Worm (Caenorhabditis elegans) whole organism, midembryonic: ENCODE measurements around the gene got-1.2.

Source experiments
- klf-2 ChIP-seq: fragments of 200-800 bp; sonication (Bioruptor generic); conservative IDR thresholded peaks from 2 replicates; pipeline ENCODE4 v1.3.6; 2022; ENCODE audit warnings: missing genetic modification reagents, missing genetic modification characterization, missing compliant biosample characterization
- med-1 ChIP-seq: sonication (generic microtip); optimal IDR thresholded peaks from 2 replicates; lab custom pipeline; 2017; ENCODE audit warnings: missing genetic modification characterization, mild to moderate bottlenecking, missing compliant biosample characterization, antibody characterized with exemption, missing genetic modification reagents; ENCODE audit not compliant: insufficient read depth
- ref-1 ChIP-seq: fragments of 200-800 bp; sonication (Bioruptor generic); conservative IDR thresholded peaks from 2 replicates; pipeline ENCODE4 v1.3.6; 2022; ENCODE audit warnings: missing genetic modification reagents, missing genetic modification characterization, missing compliant biosample characterization
- tab-1 ChIP-seq: fragments of 200-800 bp; sonication (Bioruptor generic); IDR thresholded peaks from 2 replicates; pipeline ENCODE4 v1.3.6; 2022; ENCODE audit warnings: missing genetic modification characterization, missing compliant biosample characterization
- ztf-23 ChIP-seq: fragments of 200-800 bp; sonication (Bioruptor generic); IDR thresholded peaks from 2 replicates; pipeline ENCODE4 v1.3.6; 2022; ENCODE audit warnings: missing genetic modification reagents, missing genetic modification characterization, missing compliant biosample characterization

DNA sequence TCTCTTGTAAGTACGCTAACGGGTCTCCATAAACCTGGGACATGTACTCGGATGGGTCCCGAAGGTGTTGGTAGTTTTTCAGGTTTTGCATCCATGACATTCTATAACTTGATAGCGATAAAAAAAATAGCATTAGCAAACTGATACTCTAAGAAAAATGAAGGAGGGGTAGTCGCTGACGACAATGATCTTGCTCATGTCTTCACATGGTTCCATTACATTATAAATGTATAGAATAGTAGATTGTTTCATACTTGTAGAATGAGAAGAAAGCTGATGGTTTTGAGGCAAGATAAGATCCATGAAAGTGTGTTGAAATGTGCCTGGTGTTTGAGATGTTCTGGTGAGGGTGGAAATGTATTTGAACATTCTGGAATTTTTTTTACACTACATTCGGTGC, 14.1 kb upstream of the got-1.2 start, which contains the start of gene mec-4:
- TF ChIP-seq klf-2 (GFP tag; lab: Robert Waterston, UW), result no peak
- no peak for TF ChIP-seq ref-1 (GFP tag; lab: Robert Waterston, UW)
- no peak for TF ChIP-seq ztf-23
- TF ChIP-seq tab-1 (GFP tag; lab: Robert Waterston, UW), result no peak
- no peak for TF ChIP-seq med-1 (GFP tag; lab: Kevin White, UChicago)
